Worm (Caenorhabditis elegans) whole organism, L1 larva: ENCODE data around the gene maph-1.3.
"Not testable (repeated sequence)": the region's sequence is repeated elsewhere in the genome, so short reads cannot be mapped to it uniquely, and the experiment has no call there.

Experiments used
- ceh-82 ChIP-seq, 3 experiments: fragments of 150-350 bp in 1 of 3; sonication (generic microtip) in 2 of 3; optimal IDR thresholded peaks; 2 replicates each; lab custom pipeline; 2014 to 2017; ENCODE audit warnings: missing biosample characterization in 3 of 3, missing genetic modification characterization in 3 of 3
- ces-1 ChIP-seq: fragments of 150-350 bp; optimal IDR thresholded peaks from 2 replicates; lab custom pipeline; 2014; ENCODE audit warnings: missing biosample characterization, missing genetic modification reagents, missing genetic modification characterization
- fkh-10 ChIP-seq: sonication (generic microtip); optimal IDR thresholded peaks from 2 replicates; lab custom pipeline; 2017; ENCODE audit warnings: missing biosample characterization, missing genetic modification reagents, missing genetic modification characterization
- hpl-2 ChIP-seq: fragments of 150-350 bp; optimal IDR thresholded peaks from 2 replicates; lab custom pipeline; 2014; ENCODE audit warnings: missing biosample characterization, missing genetic modification reagents, missing genetic modification characterization
- mep-1 ChIP-seq: fragments of 150-350 bp; optimal IDR thresholded peaks from 2 replicates; lab custom pipeline; 2014; ENCODE audit warnings: missing biosample characterization, missing genetic modification characterization
- nhr-11 ChIP-seq: fragments of 150-350 bp; optimal IDR thresholded peaks from 2 replicates; lab custom pipeline; 2014; ENCODE audit warnings: missing biosample characterization, missing genetic modification characterization
- nhr-237 ChIP-seq: fragments of 150-350 bp; optimal IDR thresholded peaks from 2 replicates; lab custom pipeline; 2014; ENCODE audit warnings: missing biosample characterization, missing genetic modification characterization
- pag-3 ChIP-seq: sonication (generic microtip); optimal IDR thresholded peaks from 2 replicates; lab custom pipeline; 2017; ENCODE audit warnings: missing genetic modification characterization, mild to moderate bottlenecking, missing compliant biosample characterization, antibody characterized with exemption, borderline replicate concordance; ENCODE audit not compliant: insufficient read depth
- snu-23 ChIP-seq: sonication (generic microtip); optimal IDR thresholded peaks from 2 replicates; lab custom pipeline; 2016; ENCODE audit warnings: missing genetic modification characterization, missing compliant biosample characterization
- ztf-11 ChIP-seq, 2 experiments: sonication (generic microtip); optimal IDR thresholded peaks; 2 replicates each; lab custom pipeline; 2016 to 2017; ENCODE audit warnings: missing genetic modification characterization in 2 of 2, missing biosample characterization in 1 of 2, missing compliant biosample characterization in 1 of 2

ce11 chrIII:3854868-3855267 is 10.2 kb downstream of the maph-1.3 start:
- not testable (repeated sequence) for TF ChIP-seq pag-3 (tag; lab: Kevin White, UChicago); nhr-11 (tag; lab: Kevin White, UChicago); ces-1 (GFP tag; lab: Kevin White, UChicago); fkh-10 (GFP tag; lab: Kevin White, UChicago); hpl-2; nhr-237 (tag; lab: Kevin White, UChicago)
- TF ChIP-seq mep-1 (peak; percentile 17), ceh-82 (tag; optimal IDR thresholded peaks at IDR 0.05; lab: Kevin White, UChicago) (peak in 1 of 3 experiments; percentile 20), snu-23 (GFP tag; lab: Kevin White, UChicago) (peak; percentile 49), ztf-11 (tag; optimal IDR thresholded peaks at IDR 0.05; lab: Kevin White, UChicago) (peak in 1 of 2 experiments; percentile 51)
